Fruit fly (Drosophila melanogaster): ENCODE results near the gene CG10725.

The CG10725 gene

DNA sequence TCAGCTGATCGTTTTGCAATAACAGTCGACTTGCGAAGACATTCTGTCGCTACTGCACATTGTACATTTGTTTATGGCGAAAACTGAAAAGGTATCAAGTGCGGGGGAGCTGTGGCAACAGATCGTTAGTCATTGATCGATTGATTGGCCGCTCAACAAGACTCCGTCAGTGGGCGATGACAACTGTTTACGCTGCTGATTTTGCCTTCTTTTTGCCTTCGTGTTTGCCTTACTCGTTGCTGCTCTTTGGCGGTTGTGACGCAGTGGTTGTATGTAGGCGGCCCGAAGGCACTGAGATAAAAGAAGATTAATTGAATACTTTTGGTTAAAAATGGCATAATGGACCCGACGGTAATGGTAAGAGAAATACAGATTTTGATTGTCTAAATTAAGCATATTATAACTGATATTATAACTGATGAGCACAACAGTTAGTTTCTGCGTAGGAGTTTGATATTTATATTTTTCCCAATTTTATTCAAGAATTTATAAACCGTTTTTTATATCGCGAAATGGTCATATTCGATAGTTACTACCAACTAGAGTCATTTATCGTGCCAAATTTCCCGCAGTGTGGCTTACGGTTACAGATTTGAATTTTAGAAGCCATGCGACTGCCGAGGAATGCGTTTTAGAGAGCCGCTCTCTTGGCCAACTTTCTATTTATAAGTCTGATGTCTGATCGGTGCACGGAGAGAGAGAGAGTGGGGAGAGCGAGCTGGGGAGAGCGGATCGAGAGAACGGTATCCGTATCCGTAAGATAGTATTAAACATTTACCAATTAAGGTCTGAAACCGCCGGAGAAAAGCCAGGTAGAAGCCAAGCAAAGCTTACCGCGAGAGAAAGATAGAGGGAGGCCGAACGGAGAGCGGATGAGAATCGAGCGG, 39.1 kb downstream of the CG10725 start:
- no peak for TF ChIP-seq CTCF (optimal IDR thresholded peaks at IDR 0.05)
- no peak for TF ChIP-seq CG8478 (optimal IDR thresholded peaks at IDR 0.05)

DNA sequence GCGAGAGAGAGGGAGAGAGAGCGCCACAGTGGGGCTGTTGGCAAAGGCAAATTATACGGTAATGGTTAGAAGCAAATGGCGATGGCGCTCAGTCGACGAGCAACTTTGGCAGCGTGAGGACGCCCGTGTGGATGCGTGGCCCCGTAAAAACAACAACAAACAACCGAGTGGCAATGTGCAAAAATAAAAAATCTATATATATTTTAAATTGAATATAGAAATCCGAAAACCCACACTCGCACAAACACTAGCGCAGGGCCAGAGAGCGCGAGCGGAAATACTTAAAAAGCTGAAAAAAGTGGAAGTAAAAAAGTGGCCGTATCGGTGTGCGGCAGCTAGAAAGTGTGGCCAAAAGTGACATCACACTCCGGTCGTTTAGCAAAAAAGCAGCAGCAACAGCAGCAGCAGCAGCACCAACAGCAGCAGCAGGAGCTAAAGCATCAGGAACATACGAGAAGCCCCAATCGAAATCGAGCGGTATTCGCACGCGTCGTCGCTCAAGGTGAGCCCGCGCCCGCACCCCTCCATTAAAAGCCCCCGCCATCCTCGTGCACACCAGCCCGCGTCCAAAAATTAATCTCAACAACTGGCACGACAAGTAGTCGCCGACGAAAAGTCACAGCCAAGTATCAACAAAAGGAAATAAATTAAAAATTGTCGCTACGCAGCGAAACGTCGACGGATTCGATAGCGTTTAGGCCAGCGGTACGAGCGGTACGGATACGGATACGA, 39.9 kb downstream of the CG10725 start, which contains the start of gene stv:
TSS of gene stv (plus strand) at position 89 of the 732 bp plus-strand sequence.
- TF ChIP-seq CG8478 (optimal IDR thresholded peaks at IDR 0.05): no peak
- no peak for TF ChIP-seq CTCF (optimal IDR thresholded peaks at IDR 0.05)

DNA sequence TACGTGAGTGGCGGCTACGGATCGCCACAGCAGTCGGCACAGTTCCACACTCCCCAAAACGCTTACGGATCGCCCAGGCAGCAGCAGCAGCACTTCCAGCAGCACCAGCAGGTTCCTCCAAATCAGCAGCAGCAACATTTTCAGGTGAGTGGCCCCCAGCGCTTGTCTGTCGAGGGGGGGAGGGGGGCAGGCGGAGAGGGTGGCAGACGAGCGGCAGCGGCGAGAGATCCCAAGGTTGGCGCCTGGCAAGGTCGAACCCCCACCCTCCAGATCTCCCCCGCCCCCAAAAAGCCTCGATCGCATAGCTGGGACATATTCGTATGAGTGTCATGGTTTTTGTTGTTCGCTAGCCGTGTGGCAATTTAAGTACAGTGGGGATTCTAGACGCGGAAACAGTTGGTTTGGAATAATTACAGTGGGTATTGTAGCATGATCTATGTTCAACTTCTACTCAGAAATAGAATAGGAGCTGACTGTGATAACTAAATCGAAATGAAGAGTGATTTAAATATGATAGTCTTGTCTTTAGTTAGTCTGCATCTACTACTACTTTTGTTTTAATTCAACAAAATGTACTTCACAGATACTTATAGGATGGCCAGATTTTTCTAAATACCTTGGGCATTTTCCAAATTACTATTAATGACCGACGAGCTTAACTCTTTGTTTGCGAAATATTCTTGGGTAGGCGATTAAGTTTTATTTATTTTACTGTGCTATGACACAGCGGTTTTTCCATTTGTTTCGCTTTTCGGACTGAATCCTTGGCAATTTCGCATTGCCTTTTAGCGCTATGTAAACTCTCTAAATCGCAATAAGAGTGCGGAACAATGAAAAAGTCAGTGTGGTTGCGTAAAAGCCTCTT, 40.8 kb downstream of the CG10725 start:
- TF ChIP-seq CTCF (optimal IDR thresholded peaks at IDR 0.05): no peak
- TF ChIP-seq CG8478 (optimal IDR thresholded peaks at IDR 0.05): no peak

DNA sequence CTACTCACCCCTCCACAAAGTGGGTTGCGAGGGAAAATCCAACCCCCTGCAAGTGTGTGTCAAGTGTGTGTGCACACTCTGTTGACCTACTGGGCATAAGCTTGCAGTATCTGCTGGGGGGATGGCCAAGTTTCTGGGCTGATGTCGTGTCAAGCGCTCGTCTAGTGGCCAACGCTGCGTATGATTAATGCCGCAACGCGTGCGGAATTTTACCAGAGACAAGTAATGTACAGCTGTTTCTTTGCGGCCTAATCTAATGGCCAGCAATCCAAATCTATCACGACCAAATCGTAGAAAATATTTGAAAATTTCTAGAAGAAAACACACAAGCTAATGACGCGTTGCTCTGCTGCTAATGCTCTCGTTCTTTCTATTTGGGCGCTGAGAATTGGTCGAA, 41.4 kb downstream of the CG10725 start:
- TF ChIP-seq CG8478 (optimal IDR thresholded peaks at IDR 0.05) (no peak), CTCF (optimal IDR thresholded peaks at IDR 0.05) (no peak)

DNA sequence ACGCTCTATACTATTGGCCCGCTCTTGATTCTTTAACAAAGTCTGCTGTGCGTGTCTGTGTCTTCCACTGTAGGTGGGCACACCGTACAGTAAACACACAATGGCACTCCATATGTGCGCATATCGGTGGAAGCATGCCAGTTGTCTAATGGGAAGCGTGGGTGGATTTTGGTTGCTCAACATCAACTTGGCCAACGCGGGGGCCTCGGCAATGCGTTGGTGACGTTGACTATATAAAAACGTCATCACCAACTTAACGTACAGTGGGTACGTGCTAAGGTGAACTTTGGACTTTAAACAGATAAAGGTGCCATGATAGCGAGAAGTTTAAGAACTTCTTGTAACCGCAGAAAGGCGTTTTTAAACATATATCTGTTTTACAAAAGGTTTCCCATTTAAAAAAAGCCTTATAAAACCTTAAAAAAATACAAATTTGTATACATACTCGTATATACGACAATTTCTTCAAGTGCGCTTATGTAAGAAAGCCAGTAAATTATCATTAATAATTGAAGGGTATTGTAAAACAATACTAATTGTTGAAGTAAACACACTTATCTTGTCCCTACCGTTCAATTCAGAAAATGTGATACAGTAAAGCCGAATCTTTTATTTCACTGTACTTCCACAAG, 42.0 kb downstream of the CG10725 start:
- TF ChIP-seq CTCF (optimal IDR thresholded peaks at IDR 0.05): no peak
- no peak for TF ChIP-seq CG8478 (optimal IDR thresholded peaks at IDR 0.05)

DNA sequence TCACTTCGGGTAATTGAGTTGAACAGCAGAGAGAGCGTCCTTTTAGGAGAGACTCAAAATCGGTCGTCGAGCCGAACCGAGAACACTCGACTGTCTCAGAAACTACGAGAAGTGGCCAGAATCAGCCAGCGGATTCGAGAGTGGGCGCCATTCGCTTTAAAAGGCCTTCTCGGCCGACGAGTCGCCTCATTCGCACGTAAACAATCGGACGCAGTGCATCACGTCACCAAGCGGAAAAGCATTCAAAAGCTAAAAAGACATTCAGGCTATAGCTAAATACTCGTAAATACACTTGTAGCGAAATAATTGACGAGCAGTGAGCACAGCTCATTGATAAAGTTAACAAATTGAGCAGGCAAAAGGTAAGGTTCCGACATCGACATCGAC, 42.5 kb downstream of the CG10725 start:
- TF ChIP-seq CTCF (optimal IDR thresholded peaks at IDR 0.05) (no peak), CG8478 (optimal IDR thresholded peaks at IDR 0.05) (no peak)

DNA sequence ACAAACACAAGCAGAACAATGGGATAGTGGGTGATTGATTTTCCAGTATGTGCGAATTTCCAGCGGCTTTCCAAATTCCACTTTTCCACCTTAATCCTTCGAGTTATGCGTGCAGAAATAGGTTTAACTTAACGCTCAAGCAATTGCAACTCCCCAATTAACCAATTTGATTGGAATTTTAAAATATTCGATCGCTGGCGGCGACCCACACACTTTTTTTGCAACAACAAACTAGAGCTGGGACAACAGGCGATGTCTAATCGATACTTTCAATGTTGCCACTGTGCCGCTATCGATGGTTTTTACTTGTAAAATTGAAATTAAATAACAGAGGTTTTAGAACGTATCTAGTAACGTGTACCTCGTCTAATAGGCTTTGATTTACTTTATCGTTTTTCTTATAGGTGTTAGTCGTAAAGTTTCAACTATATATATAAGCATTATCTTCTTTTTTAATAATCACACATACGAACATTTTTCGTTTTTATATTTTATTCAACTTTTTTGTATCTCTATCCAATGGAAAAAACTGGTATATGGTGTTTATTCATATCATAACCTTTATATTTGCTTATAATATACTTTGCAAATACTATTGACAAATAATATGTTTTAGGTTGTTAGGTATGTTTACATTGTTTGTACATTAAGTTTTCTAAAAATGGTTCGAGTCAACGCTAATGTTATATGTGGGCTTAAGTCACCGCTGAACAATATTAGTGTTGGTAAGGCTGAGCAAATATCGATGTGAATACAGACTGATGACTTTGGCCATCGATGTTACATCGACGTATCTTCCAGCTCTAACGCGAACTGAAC, 48.5 kb downstream of the CG10725 start, which contains the start of the genes Abp1 and Tgi:
TSS of gene Abp1 (minus strand) at position 240 of the 819 bp plus-strand sequence.
TSS of gene Tgi (plus strand) at position 757 of the 819 bp plus-strand sequence.
- TF ChIP-seq CG8478 (optimal IDR thresholded peaks at IDR 0.05) (no peak), CTCF (optimal IDR thresholded peaks at IDR 0.05) (peak; percentile 58 to 59)

DNA sequence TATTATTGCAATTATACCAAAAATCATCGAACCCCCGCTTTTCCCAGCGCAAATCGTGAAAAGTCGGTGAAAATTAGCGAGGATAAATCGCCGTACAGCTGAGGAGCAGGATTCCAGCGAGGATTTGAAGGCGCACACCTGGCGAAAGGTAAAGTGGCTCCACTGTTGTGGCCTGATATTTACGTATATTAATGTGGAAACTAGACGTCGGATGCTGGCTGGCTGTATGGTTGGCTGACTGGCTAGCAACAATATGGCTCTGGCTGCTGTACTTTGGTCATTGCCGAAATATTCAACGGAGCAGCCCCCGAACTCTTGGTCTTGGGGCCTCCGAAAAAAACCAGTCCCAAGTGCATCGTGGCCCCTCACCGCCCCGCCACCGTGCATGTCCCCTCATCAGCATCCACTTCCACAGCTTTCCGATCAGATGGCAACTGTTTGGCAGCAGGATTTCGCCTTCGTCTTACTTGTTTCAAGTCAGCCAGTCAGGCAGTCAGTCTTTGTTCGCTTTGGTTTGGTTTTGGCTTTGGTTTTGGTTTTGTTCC, 49.2 kb downstream of the CG10725 start:
- TF ChIP-seq CG8478 (optimal IDR thresholded peaks at IDR 0.05) (no peak), CTCF (optimal IDR thresholded peaks at IDR 0.05) (no peak)

DNA sequence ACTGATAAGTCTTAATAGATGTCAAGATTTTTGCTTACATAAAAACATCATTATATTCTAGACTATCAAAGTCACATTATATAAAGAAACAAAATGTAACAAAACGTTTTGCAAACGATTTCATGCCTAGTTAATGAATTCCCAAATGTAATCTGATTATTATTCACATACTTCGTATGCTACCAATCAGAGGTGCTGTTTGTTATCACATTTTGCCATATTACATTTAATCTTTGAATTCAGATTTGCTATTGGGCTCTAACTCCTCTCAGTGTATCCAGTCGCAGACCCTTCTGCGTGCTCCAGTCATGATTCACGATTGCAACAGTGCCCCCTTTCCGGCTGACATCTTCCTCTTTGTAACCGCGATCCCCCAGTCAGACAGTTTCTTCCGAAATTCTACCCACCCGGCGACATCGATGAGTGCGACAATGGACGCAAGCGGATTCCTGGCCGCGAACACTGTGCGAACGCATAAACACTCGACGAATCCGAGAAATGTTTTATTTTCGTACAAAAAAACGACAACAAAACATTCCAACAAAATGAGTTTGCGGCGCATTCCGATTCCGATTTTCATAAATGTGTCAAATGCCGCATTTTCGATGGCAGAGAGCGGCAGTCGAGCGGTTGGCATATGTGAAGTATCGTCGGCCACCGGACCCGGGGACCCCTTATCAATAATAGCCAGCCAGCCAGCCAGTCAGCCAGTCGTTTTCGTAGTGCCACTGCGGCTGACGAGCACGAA, 50.5 kb downstream of the CG10725 start:
- TF ChIP-seq CG8478 (optimal IDR thresholded peaks at IDR 0.05) (no peak), CTCF (optimal IDR thresholded peaks at IDR 0.05) (no peak)

All from S2 (cell line).